Worm (Caenorhabditis elegans) whole organism, L2 larva: ENCODE data around the gene cpt-6.

Experiments used
- aly-2 ChIP-seq: fragments of 150-350 bp; optimal IDR thresholded peaks from 2 replicates; lab custom pipeline; 2014; ENCODE audit warnings: missing biosample characterization, missing genetic modification characterization
- gmeb-1 ChIP-seq: fragments of 150-350 bp; optimal IDR thresholded peaks from 2 replicates; lab custom pipeline; 2014; ENCODE audit warnings: missing biosample characterization, missing genetic modification characterization
- lin-13 ChIP-seq: fragments of 150-350 bp; optimal IDR thresholded peaks from 2 replicates; lab custom pipeline; 2014; ENCODE audit warnings: missing biosample characterization, missing genetic modification reagents, missing genetic modification characterization
- nhr-10 ChIP-seq: sonication (generic microtip); optimal IDR thresholded peaks from 2 replicates; lab custom pipeline; 2017; ENCODE audit warnings: missing biosample characterization, missing genetic modification characterization
- nhr-12 ChIP-seq: fragments of 150-350 bp; optimal IDR thresholded peaks from 2 replicates; lab custom pipeline; 2014; ENCODE audit warnings: missing biosample characterization, missing genetic modification characterization
- unc-39 ChIP-seq: fragments of 150-350 bp; optimal IDR thresholded peaks from 2 replicates; lab custom pipeline; 2014; ENCODE audit warnings: missing biosample characterization, missing genetic modification characterization

- TF ChIP-seq aly-2 (tag; lab: Kevin White, UChicago) = no peak
- TF ChIP-seq lin-13 (GFP tag; lab: Kevin White, UChicago) = no peak
- no peak for TF ChIP-seq nhr-12 (tag; lab: Kevin White, UChicago)
- no peak for TF ChIP-seq nhr-10
- no peak for TF ChIP-seq unc-39 (tag; lab: Kevin White, UChicago)
- TF ChIP-seq gmeb-1 (tag; lab: Kevin White, UChicago) = no peak
These were observed 19.6 kb upstream of the cpt-6 start for ce11 chrV:6513356-6513755.
